Fruit fly (Drosophila melanogaster) whole organism, wandering third instar larva: ENCODE data around the gene CG42788.
A peak's percentile ranks its signal among the peaks of the same experiment; 100 is the strongest.

Experiments used
- Abd-B ChIP-seq: fragments of >200 bp; optimal IDR thresholded peaks from 2 replicates; lab custom pipeline; 2017; ENCODE audit warnings: missing biosample characterization, missing genetic modification characterization
- CG32264 ChIP-seq: fragments of 200-800 bp; sonication (Bioruptor generic); optimal IDR thresholded peaks from 2 replicates; lab custom pipeline; 2016; ENCODE audit warnings: missing biosample characterization, missing genetic modification characterization
- CG9705 ChIP-seq: fragments of 200-800 bp; sonication (Bioruptor generic); optimal IDR thresholded peaks from 2 replicates; lab custom pipeline; 2018; ENCODE audit warnings: missing biosample characterization, mild to moderate bottlenecking, missing genetic modification characterization
- CrebA ChIP-seq: fragments of 200-800 bp; sonication (Bioruptor generic); optimal IDR thresholded peaks from 2 replicates; lab custom pipeline; 2016; ENCODE audit warnings: missing biosample characterization, mild to moderate bottlenecking, missing genetic modification characterization, borderline replicate concordance
- Dfd ChIP-seq: fragments of >200 bp; optimal IDR thresholded peaks from 2 replicates; lab custom pipeline; 2017; ENCODE audit warnings: missing biosample characterization, missing genetic modification characterization
- Dif ChIP-seq: fragments of 200-275, 200-300 bp; sonication (Bioruptor generic); optimal IDR thresholded peaks from 2 replicates; lab custom pipeline; 2018; ENCODE audit warnings: missing biosample characterization, missing genetic modification characterization; ENCODE audit not compliant: partially characterized antibody
- GATAd ChIP-seq: sonication (Bioruptor generic); optimal IDR thresholded peaks from 2 replicates; lab custom pipeline; 2016; ENCODE audit warnings: missing biosample characterization, missing genetic modification characterization
- HLH106 ChIP-seq: fragments of 200-800 bp; optimal IDR thresholded peaks from 3 replicates; lab custom pipeline; 2019; ENCODE audit warnings: missing biosample characterization, mild to moderate bottlenecking, missing genetic modification characterization, moderate library complexity
- Hnf4 ChIP-seq: fragments of 200-800 bp; sonication (Bioruptor generic); optimal IDR thresholded peaks from 2 replicates; lab custom pipeline; 2016; ENCODE audit warnings: missing biosample characterization, mild to moderate bottlenecking, missing genetic modification characterization
- Hr78 ChIP-seq: fragments of >200 bp; optimal IDR thresholded peaks from 2 replicates; lab custom pipeline; 2017; ENCODE audit warnings: missing biosample characterization, missing genetic modification characterization
- Hr83 ChIP-seq: fragments of 200-300 bp; sonication (Bioruptor generic); optimal IDR thresholded peaks from 2 replicates; lab custom pipeline; 2016; ENCODE audit warnings: missing biosample characterization, mild to moderate bottlenecking, missing genetic modification characterization, moderate library complexity; ENCODE audit not compliant: poor library complexity, severe bottlenecking
- Jra ChIP-seq: sonication (Bioruptor generic); optimal IDR thresholded peaks from 2 replicates; lab custom pipeline; 2016; ENCODE audit warnings: missing biosample characterization, missing genetic modification characterization
- Mio ChIP-seq: sonication (Bioruptor generic); optimal IDR thresholded peaks from 2 replicates; lab custom pipeline; 2016; ENCODE audit warnings: missing biosample characterization, missing genetic modification characterization
- Myc ChIP-seq: fragments of >200 bp; optimal IDR thresholded peaks from 2 replicates; lab custom pipeline; 2017
- N ChIP-seq: fragments of >200 bp; optimal IDR thresholded peaks from 2 replicates; lab custom pipeline; 2018; ENCODE audit warnings: missing biosample characterization, missing external identifiers, missing genetic modification characterization
- OdsH ChIP-seq: fragments of 200-800 bp; sonication (Bioruptor generic); optimal IDR thresholded peaks from 2 replicates; lab custom pipeline; 2016; ENCODE audit warnings: missing biosample characterization, mild to moderate bottlenecking, missing genetic modification characterization
- Rel ChIP-seq, 2 experiments: fragments of 200-800 bp; sonication (Bioruptor generic) in 1 of 2; optimal IDR thresholded peaks; 2 replicates in 1 of 2; 3 replicates in 1 of 2; lab custom pipeline; 2016 to 2019; ENCODE audit warnings: mild to moderate bottlenecking in 2 of 2, missing biosample characterization in 2 of 2, missing genetic modification characterization in 2 of 2, moderate library complexity in 1 of 2
- Sp1 ChIP-seq: fragments of 200-800 bp; sonication (Bioruptor generic); optimal IDR thresholded peaks from 3 replicates; lab custom pipeline; 2019; ENCODE audit warnings: missing biosample characterization, mild to moderate bottlenecking, missing genetic modification characterization, moderate library complexity
- Vsx2 ChIP-seq: fragments of 200-300, 225-300 bp; sonication (Bioruptor generic); optimal IDR thresholded peaks from 2 replicates; lab custom pipeline; 2018; ENCODE audit warnings: missing biosample characterization, missing genetic modification characterization; ENCODE audit not compliant: partially characterized antibody
- br ChIP-seq: fragments of 200-800 bp; sonication (Bioruptor generic); optimal IDR thresholded peaks from 2 replicates; lab custom pipeline; 2016; ENCODE audit warnings: missing biosample characterization, missing genetic modification characterization
- brk ChIP-seq: fragments of 200-800 bp; sonication (Bioruptor generic); optimal IDR thresholded peaks from 2 replicates; lab custom pipeline; 2016; ENCODE audit warnings: missing biosample characterization, mild to moderate bottlenecking, missing genetic modification characterization
- dl ChIP-seq, 2 experiments: fragments of 175-275, 200-275 bp in 1 of 2; fragments of 200-275 bp in 1 of 2; sonication (Bioruptor generic); optimal IDR thresholded peaks; lab custom pipeline; 2018; ENCODE audit warnings: mild to moderate bottlenecking in 2 of 2, missing biosample characterization in 2 of 2, missing genetic modification characterization in 2 of 2, moderate library complexity in 2 of 2; ENCODE audit not compliant: partially characterized antibody in 2 of 2, insufficient read depth in 1 of 2
- dmrt93B ChIP-seq: fragments of 200-800 bp; sonication (Bioruptor generic); optimal IDR thresholded peaks from 2 replicates; lab custom pipeline; 2018; ENCODE audit warnings: missing biosample characterization, mild to moderate bottlenecking, missing genetic modification characterization
- dsf ChIP-seq: sonication (Bioruptor generic); optimal IDR thresholded peaks from 2 replicates; lab custom pipeline; 2016; ENCODE audit warnings: missing biosample characterization, missing genetic modification characterization, borderline replicate concordance
- ey ChIP-seq: fragments of 200-800 bp; sonication (Bioruptor generic); optimal IDR thresholded peaks from 2 replicates; lab custom pipeline; 2016; ENCODE audit warnings: missing biosample characterization, missing genetic modification characterization
- foxo ChIP-seq, 2 experiments: fragments of 200-800 bp; sonication (Bioruptor generic); optimal IDR thresholded peaks; 2 replicates in 1 of 2; 3 replicates in 1 of 2; lab custom pipeline; 2016 to 2017; ENCODE audit warnings: missing biosample characterization in 2 of 2, missing genetic modification characterization in 2 of 2
- fru ChIP-seq: fragments of 200-800 bp; sonication (Bioruptor generic); optimal IDR thresholded peaks from 3 replicates; lab custom pipeline; 2016; ENCODE audit warnings: missing biosample characterization, mild to moderate bottlenecking, missing genetic modification characterization
- h ChIP-seq: fragments of 200-800 bp; sonication (Bioruptor generic); optimal IDR thresholded peaks from 3 replicates; lab custom pipeline; 2016; ENCODE audit warnings: missing biosample characterization, mild to moderate bottlenecking, missing genetic modification characterization
- jim ChIP-seq: fragments of 175-275, 200-325 bp; sonication (Bioruptor generic); optimal IDR thresholded peaks from 2 replicates; lab custom pipeline; 2016; ENCODE audit warnings: missing biosample characterization, mild to moderate bottlenecking, missing genetic modification characterization
- lola ChIP-seq: fragments of >200 bp; optimal IDR thresholded peaks from 2 replicates; lab custom pipeline; 2017; ENCODE audit warnings: missing biosample characterization, missing genetic modification characterization
- pan ChIP-seq: fragments of >200 bp; optimal IDR thresholded peaks from 2 replicates; lab custom pipeline; 2017
- psq ChIP-seq: fragments of 200-800 bp; sonication (Bioruptor generic); optimal IDR thresholded peaks from 3 replicates; lab custom pipeline; 2017; ENCODE audit warnings: missing biosample characterization, mild to moderate bottlenecking, missing genetic modification characterization, moderate library complexity
- rgr ChIP-seq: fragments of 200-800 bp; sonication (Bioruptor generic); optimal IDR thresholded peaks from 3 replicates; lab custom pipeline; 2016; ENCODE audit warnings: missing biosample characterization, mild to moderate bottlenecking, missing genetic modification characterization
- sage ChIP-seq: fragments of 200-800 bp; sonication (Bioruptor generic); optimal IDR thresholded peaks from 2 replicates; lab custom pipeline; 2016; ENCODE audit warnings: missing biosample characterization, mild to moderate bottlenecking, missing genetic modification characterization
- sv ChIP-seq: fragments of 200-800 bp; sonication (Bioruptor generic); optimal IDR thresholded peaks from 3 replicates; lab custom pipeline; 2016; ENCODE audit warnings: missing biosample characterization, missing genetic modification characterization
- tai ChIP-seq: sonication (Bioruptor generic); optimal IDR thresholded peaks from 2 replicates; lab custom pipeline; 2016; ENCODE audit warnings: missing biosample characterization, missing genetic modification characterization
- usp ChIP-seq: fragments of >200 bp; optimal IDR thresholded peaks from 2 replicates; lab custom pipeline; 2017; ENCODE audit warnings: missing biosample characterization, missing genetic modification characterization
- woc ChIP-seq: sonication (Bioruptor generic); optimal IDR thresholded peaks from 2 replicates; lab custom pipeline; 2016; ENCODE audit warnings: missing biosample characterization, mild to moderate bottlenecking, missing genetic modification characterization

Gene CG42788

dm6 chr3R:15094929-15095236, 36.8 kb downstream of the CG42788 start:
- peak in 1 of 2 experiments; percentile 1 for TF ChIP-seq dl (GFP tag; optimal IDR thresholded peaks at IDR 0.05; lab: Kevin White, UChicago; ENCODE audit: insufficient read depth in 1 of 2, partially characterized antibody in 2 of 2)
- peak; percentile 39 for TF ChIP-seq psq (GFP tag; lab: Kevin White, UChicago)
- TF ChIP-seq Mio (GFP tag; lab: Kevin White, UChicago), result no peak

- TF ChIP-seq usp (GFP tag; lab: Kevin White, UChicago) (no peak), dsf (no peak), Vsx2 (GFP tag; lab: Kevin White, UChicago) (no peak), CG32264 (GFP tag; lab: Kevin White, UChicago) (no peak), Sp1 (GFP tag; lab: Kevin White, UChicago) (peak; percentile 5), Rel (GFP tag; optimal IDR thresholded peaks at IDR 0.05; lab: Kevin White, UChicago) (no peak), Rel (tag; optimal IDR thresholded peaks at IDR 0.05; lab: Kevin White, UChicago) (no peak), Dfd (GFP tag; lab: Kevin White, UChicago) (no peak), OdsH (GFP tag; lab: Kevin White, UChicago) (peak; percentile 13), Hr78 (GFP tag; lab: Kevin White, UChicago) (no peak), jim (no peak), CrebA (GFP tag; lab: Kevin White, UChicago) (no peak), psq (GFP tag; lab: Kevin White, UChicago) (no peak), sage (GFP tag; lab: Kevin White, UChicago) (no peak), foxo (GFP tag; optimal IDR thresholded peaks at IDR 0.05; lab: Kevin White, UChicago) (peak in 1 of 2 experiments; percentile 28), Myc (lab: Kevin White, UChicago) (peak; percentile 99), dmrt93B (GFP tag; lab: Kevin White, UChicago) (no peak), lola (no peak), pan (lab: Kevin White, UChicago) (no peak), Hr83 (GFP tag; lab: Kevin White, UChicago) (no peak), Hnf4 (no peak), sv (GFP tag; lab: Kevin White, UChicago) (no peak), HLH106 (tag; lab: Kevin White, UChicago) (no peak), h (GFP tag; lab: Kevin White, UChicago) (peak; percentile 46), tai (GFP tag; lab: Kevin White, UChicago) (no peak), Jra (GFP tag; lab: Kevin White, UChicago) (no peak), brk (GFP tag; lab: Kevin White, UChicago) (no peak), Dif (GFP tag; lab: Kevin White, UChicago) (no peak), GATAd (GFP tag; lab: Kevin White, UChicago) (no peak), rgr (no peak), Abd-B (GFP tag; lab: Kevin White, UChicago) (no peak), N (no peak), woc (peak; percentile 77), fru (GFP tag; lab: Kevin White, UChicago) (peak; percentile 30), CG9705 (GFP tag; lab: Kevin White, UChicago) (no peak), Mio (GFP tag; lab: Kevin White, UChicago) (no peak), ey (GFP tag; lab: Kevin White, UChicago) (no peak), br (GFP tag; lab: Kevin White, UChicago) (peak; percentile 23), dl (GFP tag; optimal IDR thresholded peaks at IDR 0.05; lab: Kevin White, UChicago; ENCODE audit: insufficient read depth in 1 of 2, partially characterized antibody in 2 of 2) (no peak)
Observed at dm6 chr3R:15094218-15094928, 37.4 kb downstream of the CG42788 start.
